Worm (Caenorhabditis elegans) whole organism, L3 larva: ENCODE results near the gene F41B4.1.

Source experiments
- R02D3.7 ChIP-seq: fragments of 150-350 bp; optimal IDR thresholded peaks from 2 replicates; lab custom pipeline; 2014; ENCODE audit warnings: missing biosample characterization, missing genetic modification characterization
- ZK546.5 ChIP-seq: sonication (generic microtip); optimal IDR thresholded peaks from 2 replicates; lab custom pipeline; 2017; ENCODE audit warnings: missing biosample characterization, missing genetic modification characterization
- aly-2 ChIP-seq: fragments of 150-350 bp; optimal IDR thresholded peaks from 2 replicates; lab custom pipeline; 2014; ENCODE audit warnings: missing biosample characterization, missing genetic modification characterization
- ama-1 ChIP-seq: fragments of 150-350 bp; optimal IDR thresholded peaks from 2 replicates; lab custom pipeline; 2018
- ceh-16 ChIP-seq: sonication (generic microtip); optimal IDR thresholded peaks from 2 replicates; lab custom pipeline; 2017; ENCODE audit warnings: missing biosample characterization, missing genetic modification characterization
- ceh-28 ChIP-seq: fragments of 150-350 bp; optimal IDR thresholded peaks from 2 replicates; lab custom pipeline; 2014; ENCODE audit warnings: missing biosample characterization, missing genetic modification reagents, missing genetic modification characterization
- daf-12 ChIP-seq: fragments of 150-350 bp; optimal IDR thresholded peaks from 2 replicates; lab custom pipeline; 2014; ENCODE audit warnings: missing biosample characterization, missing genetic modification reagents, missing genetic modification characterization
- egl-27 ChIP-seq: sonication (generic microtip); optimal IDR thresholded peaks from 4 replicates; lab custom pipeline; 2017; ENCODE audit warnings: missing biosample characterization, missing genetic modification reagents, missing genetic modification characterization
- egl-5 ChIP-seq: fragments of 150-350 bp; optimal IDR thresholded peaks from 2 replicates; lab custom pipeline; 2017; ENCODE audit warnings: missing biosample characterization, missing genetic modification reagents, missing genetic modification characterization, inconsistent platforms
- elt-2 ChIP-seq: sonication (generic microtip); optimal IDR thresholded peaks from 2 replicates; lab custom pipeline; 2016; ENCODE audit warnings: missing genetic modification reagents, mild to moderate bottlenecking, missing genetic modification characterization, missing compliant biosample characterization
- elt-3 ChIP-seq, 3 experiments: fragments of 150-350 bp in 1 of 3; sonication (generic microtip) in 2 of 3; optimal IDR thresholded peaks; 2 replicates in 2 of 3; 4 replicates in 1 of 3; lab custom pipeline; 2014 to 2017; ENCODE audit warnings: missing biosample characterization in 3 of 3, missing genetic modification characterization in 3 of 3
- eor-1 ChIP-seq, 2 experiments: fragments of 150-350 bp; optimal IDR thresholded peaks; 2 replicates each; lab custom pipeline; 2014 to 2018; ENCODE audit warnings: missing biosample characterization in 2 of 2, missing genetic modification characterization in 2 of 2
- fkh-2 ChIP-seq: fragments of 150-350 bp; optimal IDR thresholded peaks from 2 replicates; lab custom pipeline; 2014; ENCODE audit warnings: missing biosample characterization, missing genetic modification reagents, missing genetic modification characterization
- fos-1 ChIP-seq: fragments of 150-350 bp; optimal IDR thresholded peaks from 2 replicates; lab custom pipeline; 2014; ENCODE audit warnings: missing biosample characterization, missing genetic modification characterization
- jun-1 ChIP-seq: fragments of 150-350 bp; optimal IDR thresholded peaks from 2 replicates; lab custom pipeline; 2014; ENCODE audit warnings: missing biosample characterization, missing genetic modification reagents, missing genetic modification characterization
- lin-15B ChIP-seq: fragments of 150-350 bp; optimal IDR thresholded peaks from 2 replicates; lab custom pipeline; 2014; ENCODE audit warnings: missing biosample characterization, missing genetic modification characterization
- lin-39 ChIP-seq: fragments of 150-350 bp; optimal IDR thresholded peaks from 2 replicates; lab custom pipeline; 2018; ENCODE audit warnings: missing biosample characterization, missing genetic modification reagents, missing genetic modification characterization
- mdl-1 ChIP-seq: fragments of 150-350 bp; optimal IDR thresholded peaks from 2 replicates; lab custom pipeline; 2014; ENCODE audit warnings: missing biosample characterization, missing genetic modification characterization
- nfya-1 ChIP-seq: sonication (generic microtip); optimal IDR thresholded peaks from 2 replicates; lab custom pipeline; 2017; ENCODE audit warnings: missing genetic modification characterization, mild to moderate bottlenecking, missing compliant biosample characterization, antibody characterized with exemption, moderate library complexity; ENCODE audit not compliant: insufficient read depth
- nhr-11 ChIP-seq: fragments of 150-350 bp; optimal IDR thresholded peaks from 2 replicates; lab custom pipeline; 2014; ENCODE audit warnings: missing biosample characterization, missing genetic modification characterization
- nhr-23 ChIP-seq: fragments of 150-350 bp; optimal IDR thresholded peaks from 2 replicates; lab custom pipeline; 2014; ENCODE audit warnings: missing biosample characterization, missing genetic modification reagents, missing genetic modification characterization
- nhr-237 ChIP-seq: fragments of 150-350 bp; optimal IDR thresholded peaks from 2 replicates; lab custom pipeline; 2014; ENCODE audit warnings: missing biosample characterization, missing genetic modification characterization
- nhr-25 ChIP-seq: sonication (generic microtip); optimal IDR thresholded peaks from 2 replicates; lab custom pipeline; 2017; ENCODE audit warnings: missing biosample characterization, missing genetic modification characterization
- nhr-67 ChIP-seq: fragments of 150-350 bp; optimal IDR thresholded peaks from 2 replicates; lab custom pipeline; 2014; ENCODE audit warnings: missing biosample characterization, missing genetic modification characterization
- nhr-77 ChIP-seq: fragments of 150-350 bp; optimal IDR thresholded peaks from 2 replicates; lab custom pipeline; 2014; ENCODE audit warnings: missing biosample characterization, missing genetic modification characterization
- pha-4 ChIP-seq: fragments of 150-350 bp; optimal IDR thresholded peaks from 2 replicates; lab custom pipeline; 2014; ENCODE audit warnings: missing biosample characterization, missing genetic modification reagents, missing genetic modification characterization
- pqm-1 ChIP-seq: fragments of 150-350 bp; optimal IDR thresholded peaks from 2 replicates; lab custom pipeline; 2017; ENCODE audit warnings: missing biosample characterization, missing genetic modification characterization, inconsistent platforms
- skn-1 ChIP-seq: fragments of 150-350 bp; optimal IDR thresholded peaks from 2 replicates; lab custom pipeline; 2014; ENCODE audit warnings: missing biosample characterization, missing genetic modification characterization
- snpc-4 ChIP-seq: fragments of 150-350 bp; optimal IDR thresholded peaks from 2 replicates; lab custom pipeline; 2014; ENCODE audit warnings: missing biosample characterization, missing genetic modification characterization
- tbx-2 ChIP-seq: sonication (generic microtip); optimal IDR thresholded peaks from 2 replicates; lab custom pipeline; 2016; ENCODE audit warnings: mild to moderate bottlenecking, missing genetic modification characterization, missing compliant biosample characterization
- unc-62 ChIP-seq: fragments of 150-350 bp; sonication (generic microtip); optimal IDR thresholded peaks from 4 replicates; lab custom pipeline; 2014; ENCODE audit warnings: missing biosample characterization, missing genetic modification reagents, missing genetic modification characterization
- ztf-11 ChIP-seq: fragments of 150-350 bp; optimal IDR thresholded peaks from 2 replicates; lab custom pipeline; 2014; ENCODE audit warnings: missing biosample characterization, missing genetic modification characterization
- ztf-4 ChIP-seq: fragments of 150-350 bp; optimal IDR thresholded peaks from 2 replicates; lab custom pipeline; 2014; ENCODE audit warnings: missing biosample characterization, missing genetic modification characterization

The F41B4.1 gene

DNA sequence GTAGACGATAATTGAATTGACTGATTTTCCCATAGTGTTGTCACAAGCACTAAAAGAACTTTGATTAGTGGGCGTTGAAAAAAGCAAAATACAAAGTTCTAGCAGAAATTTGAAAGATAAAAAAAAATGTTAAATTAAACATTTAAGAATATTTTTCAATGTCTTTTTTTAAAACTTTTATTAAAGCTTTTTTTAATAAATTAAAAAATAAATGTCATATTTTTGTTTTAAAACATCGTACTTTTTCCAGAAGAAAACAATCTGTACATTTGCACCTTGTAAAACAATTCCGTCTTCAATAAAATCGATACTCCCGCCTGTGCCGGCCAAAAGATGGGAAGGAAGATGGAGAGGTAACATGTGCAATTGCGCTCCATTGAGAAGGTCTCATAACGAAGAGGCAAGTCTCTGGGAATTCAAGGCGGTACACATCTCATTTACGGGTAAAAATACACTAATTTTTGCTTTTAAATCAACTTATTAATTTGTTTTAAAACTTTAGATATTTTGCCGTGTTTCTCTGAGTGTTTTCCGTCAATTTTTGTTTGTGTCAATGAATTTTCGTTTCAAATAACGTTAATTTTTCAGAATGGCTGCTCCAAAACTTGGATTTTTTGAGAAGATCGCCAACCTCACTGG lies 15.1 kb upstream of the F41B4.1 start, which contains the start of the genes glr-6 and asg-2 (continued):
- TF ChIP-seq unc-62 (GFP tag; lab: Kevin White, UChicago), result no peak
- peak; percentile 98 for TF ChIP-seq pha-4 (tag; lab: Kevin White, UChicago)
- peak; percentile 59 for TF ChIP-seq skn-1 (tag; lab: Kevin White, UChicago)

ce11 chrX:6836065-6836527 lies 10.4 kb upstream of the F41B4.1 start, which contains the start of gene F41B4.3:
Gene F41B4.3 (minus strand): TSS chrX:6836115.
- TF ChIP-seq eor-1 (tag; optimal IDR thresholded peaks at IDR 0.05; lab: Kevin White, UChicago) (no peak), nhr-23 (tag; lab: Kevin White, UChicago) (peak; percentile 30), mdl-1 (tag; lab: Kevin White, UChicago) (no peak), fos-1 (tag; lab: Kevin White, UChicago) (no peak), ZK546.5 (tag; lab: Kevin White, UChicago) (no peak), ama-1 (lab: Kevin White, UChicago) (no peak), pqm-1 (no peak), elt-3 (tag; optimal IDR thresholded peaks at IDR 0.05; lab: Kevin White, UChicago) (no peak), nhr-11 (tag; lab: Kevin White, UChicago) (no peak), nfya-1 (tag; lab: Kevin White, UChicago) (peak; percentile 31), lin-15B (tag; lab: Kevin White, UChicago) (no peak)

DNA sequence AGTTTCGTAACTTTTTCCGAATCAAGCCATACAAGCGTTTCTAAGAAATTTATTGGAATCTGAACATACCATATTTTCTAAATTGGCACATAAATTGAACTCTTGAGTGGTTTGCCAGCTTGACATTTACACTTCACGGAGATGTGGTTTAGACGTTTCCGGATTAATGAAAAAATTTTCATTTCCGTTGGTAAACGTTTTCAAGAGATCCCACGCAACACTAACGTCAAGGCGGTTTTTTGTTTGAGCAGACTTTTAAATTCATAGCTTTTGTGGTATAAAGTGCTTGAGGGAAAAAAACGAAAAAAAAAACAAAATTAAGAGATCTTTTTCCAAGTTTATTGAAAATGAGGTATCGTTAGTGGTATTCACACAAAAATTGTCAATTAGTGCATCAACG lies 9.5 kb upstream of the F41B4.1 start, which contains the start of gene F41B4.2:
F41B4.2 (minus strand) TSS at position 101 of the 400 bp plus-strand sequence.
- TF ChIP-seq ZK546.5 (tag; lab: Kevin White, UChicago) (no peak), ztf-4 (tag; lab: Kevin White, UChicago) (no peak), ama-1 (lab: Kevin White, UChicago) (no peak)

ce11 chrX:6823218-6823979 lies 2.3 kb downstream of the F41B4.1 start, which contains the start of gene gei-15:
Gene gei-15 (minus strand): TSS chrX:6823268.
- TF ChIP-seq eor-1 (tag; optimal IDR thresholded peaks at IDR 0.05; lab: Kevin White, UChicago) (no peak), pha-4 (tag; lab: Kevin White, UChicago) (no peak), daf-12 (tag; lab: Kevin White, UChicago) (no peak), nfya-1 (tag; lab: Kevin White, UChicago) (no peak)

DNA sequence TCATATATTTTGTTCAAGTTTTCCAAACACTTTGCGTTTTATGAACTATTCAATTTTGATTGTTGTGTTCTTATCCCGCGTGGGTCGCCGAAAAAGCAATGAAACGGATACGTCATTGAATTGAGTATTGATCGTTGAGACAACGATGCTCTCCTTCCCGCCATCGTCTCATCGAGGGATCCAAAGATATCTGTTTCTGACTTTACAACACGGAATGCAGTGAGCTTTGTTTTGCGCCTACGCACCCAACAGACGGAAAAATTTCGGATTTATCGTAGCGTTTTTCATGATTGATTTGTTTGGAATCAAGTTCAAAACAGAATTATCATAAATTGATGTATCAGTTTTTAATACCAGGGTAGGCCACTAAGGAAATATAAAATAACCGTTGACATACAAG lies 3.1 kb downstream of the F41B4.1 start:
- peak; percentile 11 for TF ChIP-seq egl-5 (tag; lab: Kevin White, UChicago)
- no peak for TF ChIP-seq nhr-25 (tag; lab: Kevin White, UChicago)
- TF ChIP-seq, all 47 proteins: peak for 1

DNA sequence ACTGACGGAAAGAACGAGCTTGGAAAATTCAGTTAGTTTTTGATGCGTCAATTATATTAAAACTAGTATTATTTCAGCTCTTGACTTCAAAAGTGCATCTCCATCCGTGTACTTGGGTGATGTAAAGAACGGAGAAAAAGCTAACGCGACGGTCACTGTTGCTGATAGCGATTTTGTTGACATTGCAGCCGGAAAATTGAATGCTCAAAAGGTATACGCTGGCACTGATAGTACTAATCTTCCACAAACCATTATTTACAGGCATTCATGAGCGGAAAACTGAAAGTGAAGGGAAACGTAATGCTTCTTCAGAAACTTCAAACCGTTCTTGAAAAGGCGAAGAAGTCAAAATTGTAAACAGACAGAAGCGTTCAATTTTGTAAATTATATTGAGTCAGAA lies 6.0 kb downstream of the F41B4.1 start:
- TF ChIP-seq elt-2 (peak; percentile 49), egl-27 (tag; lab: Kevin White, UChicago) (no peak), pha-4 (tag; lab: Kevin White, UChicago) (peak; percentile 57), nhr-23 (tag; lab: Kevin White, UChicago) (no peak)

DNA sequence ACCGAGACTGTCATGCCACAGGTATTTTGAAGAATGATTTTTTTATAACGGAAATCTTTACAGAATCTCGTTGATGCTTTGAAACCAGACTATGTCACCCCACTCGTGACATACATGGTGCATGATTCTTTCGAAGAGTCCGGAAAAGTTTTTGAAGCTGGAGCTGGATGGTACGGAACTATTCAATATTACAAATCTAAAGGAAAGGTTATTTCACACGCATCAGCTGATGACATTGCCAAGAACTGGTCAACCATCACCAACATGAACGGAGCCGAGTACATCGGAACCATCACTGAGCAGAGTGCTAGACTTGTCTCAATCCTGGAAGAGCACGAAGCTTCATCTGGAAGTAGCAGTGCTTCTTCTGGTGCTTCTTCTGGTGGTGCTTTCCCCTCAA lies 6.5 kb downstream of the F41B4.1 start:
- TF ChIP-seq lin-39 (no peak), skn-1 (tag; lab: Kevin White, UChicago) (no peak), R02D3.7 (tag; lab: Kevin White, UChicago) (no peak), snpc-4 (no peak), nhr-67 (tag; lab: Kevin White, UChicago) (no peak), egl-5 (tag; lab: Kevin White, UChicago) (no peak), nhr-77 (no peak), daf-12 (tag; lab: Kevin White, UChicago) (no peak), nhr-237 (tag; lab: Kevin White, UChicago) (no peak), ceh-16 (tag; lab: Kevin White, UChicago) (no peak), nfya-1 (tag; lab: Kevin White, UChicago) (no peak), jun-1 (no peak), egl-27 (tag; lab: Kevin White, UChicago) (no peak), fkh-2 (tag; lab: Kevin White, UChicago) (no peak), tbx-2 (tag; lab: Kevin White, UChicago) (no peak), nhr-11 (tag; lab: Kevin White, UChicago) (no peak), aly-2 (no peak), ztf-11 (tag; lab: Kevin White, UChicago) (no peak), ceh-28 (tag; lab: Kevin White, UChicago) (no peak)
